Worm (Caenorhabditis elegans) whole organism, mixed stage, embryonic: ENCODE measurements around the gene rps-28.

Experiments
- unc-39 ChIP-seq: fragments of 150-350 bp; optimal IDR thresholded peaks from 2 replicates; lab custom pipeline; 2014; ENCODE audit warnings: missing biosample characterization, missing genetic modification characterization
- unc-62 ChIP-seq: fragments of 150-350 bp; optimal IDR thresholded peaks from 2 replicates; lab custom pipeline; 2014; ENCODE audit warnings: missing biosample characterization, missing genetic modification reagents, missing genetic modification characterization

DNA sequence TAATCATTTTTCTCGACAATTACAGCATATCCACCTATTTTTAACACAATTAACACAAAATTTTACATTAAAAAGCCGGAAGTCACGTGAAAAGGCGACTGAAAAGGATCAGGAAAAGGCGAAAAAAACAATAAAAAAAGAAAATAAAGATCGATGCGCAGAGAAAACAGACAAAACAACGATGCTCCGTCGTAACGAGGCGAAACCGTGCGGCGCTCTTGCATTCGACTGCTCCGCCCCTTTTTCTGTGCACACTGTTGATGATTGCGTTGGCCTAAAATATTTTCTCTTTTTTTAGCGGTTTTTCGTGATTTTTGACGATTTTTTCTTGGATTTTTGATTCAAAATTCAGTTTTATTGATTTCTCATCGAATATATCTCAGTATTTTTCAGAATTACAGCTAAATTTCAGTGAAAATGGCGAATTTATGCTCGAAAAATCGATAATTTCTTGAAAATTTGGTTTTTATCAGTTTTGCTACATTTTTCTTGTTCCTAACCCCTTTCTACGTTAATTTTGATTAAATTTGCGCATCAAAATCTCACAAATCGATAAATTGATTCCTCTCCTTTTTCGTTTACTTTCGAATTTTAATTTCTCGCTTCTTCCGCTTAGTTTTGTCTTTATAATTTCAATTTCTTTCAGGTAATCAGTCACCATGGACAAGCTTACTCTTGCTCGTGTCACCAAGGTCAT, at the start of gene rps-28:
- TF ChIP-seq unc-39 (peak; percentile 87), unc-62 (GFP tag; lab: Kevin White, UChicago) (peak; percentile 70)
